Fruit fly (Drosophila melanogaster) whole organism, embryonic: ENCODE data around the gene scpr-B.

Experiments
- Atf3 ChIP-seq: fragments of 200-800 bp; sonication (Bioruptor generic); optimal IDR thresholded peaks from 3 replicates; lab custom pipeline; 2016; ENCODE audit warnings: missing biosample characterization, missing genetic modification characterization
- Blimp-1 ChIP-seq: fragments of 200-800 bp; sonication (Bioruptor generic); optimal IDR thresholded peaks from 3 replicates; lab custom pipeline; 2018; ENCODE audit warnings: missing biosample characterization, missing genetic modification characterization, mild to moderate bottlenecking, moderate library complexity, missing genetic modification reagents
- C15 ChIP-seq: fragments of 200-800 bp; sonication (Bioruptor generic); IDR thresholded peaks from 3 replicates; pipeline ENCODE4 v1.3.6; 2022; ENCODE audit warnings: missing biosample characterization, missing genetic modification characterization
- CG10147 ChIP-seq: fragments of 200-800 bp; sonication (Bioruptor generic); optimal IDR thresholded peaks from 2 replicates; lab custom pipeline; 2019; ENCODE audit warnings: missing biosample characterization, mild to moderate bottlenecking, missing genetic modification characterization, moderate library complexity
- CG10209 ChIP-seq: fragments of 200-800 bp; sonication (Bioruptor generic); optimal IDR thresholded peaks from 3 replicates; lab custom pipeline; 2017; ENCODE audit warnings: missing biosample characterization, mild to moderate bottlenecking, missing genetic modification characterization, missing genetic modification reagents
- CG11504 ChIP-seq: fragments of 200-800 bp; sonication (Bioruptor generic); optimal IDR thresholded peaks from 3 replicates; lab custom pipeline; 2019; ENCODE audit warnings: missing biosample characterization, mild to moderate bottlenecking, missing genetic modification characterization, moderate library complexity
- CG12104 ChIP-seq: fragments of 200-800 bp; sonication (Bioruptor generic); optimal IDR thresholded peaks from 3 replicates; lab custom pipeline; 2016; ENCODE audit warnings: missing biosample characterization, missing genetic modification characterization
- CG17186 ChIP-seq: fragments of 200-800 bp; sonication (Bioruptor generic); optimal IDR thresholded peaks from 3 replicates; lab custom pipeline; 2017; ENCODE audit warnings: missing biosample characterization, missing genetic modification reagents, missing genetic modification characterization
- CG17829 ChIP-seq: fragments of 200-800 bp; optimal IDR thresholded peaks from 2 replicates; lab custom pipeline; 2019; ENCODE audit warnings: missing biosample characterization, mild to moderate bottlenecking, missing genetic modification characterization, moderate library complexity
- CG18476 ChIP-seq: fragments of 200-800 bp; sonication (Bioruptor generic); optimal IDR thresholded peaks from 2 replicates; lab custom pipeline; 2016; ENCODE audit warnings: missing biosample characterization, mild to moderate bottlenecking, missing genetic modification characterization
- CG18619 ChIP-seq: fragments of 200-800 bp; sonication (Bioruptor generic); optimal IDR thresholded peaks from 3 replicates; lab custom pipeline; 2017; ENCODE audit warnings: missing biosample characterization, mild to moderate bottlenecking, missing genetic modification characterization
- CG3726 ChIP-seq: fragments of 200-800 bp; sonication (Bioruptor generic); IDR thresholded peaks from 3 replicates; pipeline ENCODE4, ENCODE4 v1.3.6; 2022; ENCODE audit warnings: missing biosample characterization, missing genetic modification characterization
- CG4360 ChIP-seq: fragments of 200-800 bp; sonication (Bioruptor generic); IDR thresholded peaks from 2 replicates; pipeline ENCODE4 v1.3.6; 2022; ENCODE audit warnings: missing biosample characterization, missing genetic modification characterization
- CG4617 ChIP-seq: fragments of 200-800 bp; sonication (Bioruptor generic); optimal IDR thresholded peaks from 3 replicates; lab custom pipeline; 2016; ENCODE audit warnings: missing biosample characterization, missing genetic modification characterization, borderline replicate concordance
- CG5245 ChIP-seq: fragments of 200-800 bp; sonication (Bioruptor generic); optimal IDR thresholded peaks from 3 replicates; lab custom pipeline; 2016; ENCODE audit warnings: missing biosample characterization, missing genetic modification characterization
- CG6175 ChIP-seq: fragments of 200-800 bp; sonication (Bioruptor generic); IDR thresholded peaks from 3 replicates; pipeline ENCODE4 v1.3.6; 2022; ENCODE audit warnings: missing biosample characterization, missing genetic modification characterization
- CG7372 ChIP-seq: fragments of 200-800 bp; sonication (Bioruptor generic); IDR thresholded peaks from 2 replicates; pipeline ENCODE4 v1.3.6; 2022; ENCODE audit warnings: missing biosample characterization, missing genetic modification characterization
- CG8281 ChIP-seq: fragments of 200-800 bp; sonication (Bioruptor generic); optimal IDR thresholded peaks from 2 replicates; lab custom pipeline; 2018; ENCODE audit warnings: missing biosample characterization, mild to moderate bottlenecking, missing genetic modification characterization, moderate library complexity
- CG9797 ChIP-seq: fragments of 200-800 bp; sonication (Bioruptor generic); optimal IDR thresholded peaks from 3 replicates; lab custom pipeline; 2018; ENCODE audit warnings: missing biosample characterization, mild to moderate bottlenecking, missing genetic modification characterization
- D19A ChIP-seq: fragments of 200-800 bp; optimal IDR thresholded peaks from 3 replicates; lab custom pipeline; 2019; ENCODE audit warnings: missing biosample characterization, mild to moderate bottlenecking, missing genetic modification characterization, moderate library complexity
- Dip3 ChIP-seq: fragments of 200-800 bp; sonication (Bioruptor generic); optimal IDR thresholded peaks from 3 replicates; lab custom pipeline; 2016; ENCODE audit warnings: missing biosample characterization, missing genetic modification characterization
- Doc3 ChIP-seq: fragments of 200-800 bp; sonication (Bioruptor generic); IDR thresholded peaks from 3 replicates; pipeline ENCODE4 v1.3.6; 2022; ENCODE audit warnings: missing biosample characterization, missing genetic modification characterization; ENCODE audit not compliant: partially characterized antibody
- Eip74EF ChIP-seq, 2 experiments: fragments of 200-800 bp in 1 of 2; fragments of >200 bp in 1 of 2; sonication (Bioruptor generic) in 1 of 2; optimal IDR thresholded peaks; 2 replicates each; lab custom pipeline; 2017 to 2019; ENCODE audit warnings: missing biosample characterization in 2 of 2, missing genetic modification characterization in 2 of 2, mild to moderate bottlenecking in 1 of 2, moderate library complexity in 1 of 2
- Hmr ChIP-seq: fragments of 200-800 bp; sonication (Bioruptor generic); optimal IDR thresholded peaks from 3 replicates; lab custom pipeline; 2017; ENCODE audit warnings: mild to moderate bottlenecking, missing biosample characterization, missing genetic modification reagents, missing genetic modification characterization
- MESR4 ChIP-seq: fragments of 200-800 bp; sonication (Bioruptor generic); optimal IDR thresholded peaks from 2 replicates; lab custom pipeline; 2018; ENCODE audit warnings: missing biosample characterization, mild to moderate bottlenecking, missing genetic modification characterization, moderate library complexity
- Med ChIP-seq: fragments of 200-800 bp; sonication (Bioruptor generic); peaks from one replicate; lab custom pipeline; 2016; ENCODE audit warnings: missing biosample characterization, missing genetic modification characterization, mild to moderate bottlenecking, inconsistent platforms, moderate library complexity
- Opbp ChIP-seq: fragments of 200-800 bp; sonication (Bioruptor generic); IDR thresholded peaks from 3 replicates; pipeline ENCODE4 v1.3.6; 2022; ENCODE audit warnings: missing biosample characterization, missing genetic modification characterization; ENCODE audit not compliant: partially characterized antibody
- Pdp1 ChIP-seq, 2 experiments: fragments of 200-800 bp; sonication (Bioruptor generic); optimal IDR thresholded peaks; 3 replicates each; lab custom pipeline; 2016; ENCODE audit warnings: missing biosample characterization in 2 of 2, missing genetic modification characterization in 2 of 2, mild to moderate bottlenecking in 1 of 2, moderate library complexity in 1 of 2
- Six4 ChIP-seq: fragments of 200-800 bp; sonication (Bioruptor generic); optimal IDR thresholded peaks from 2 replicates; lab custom pipeline; 2016; ENCODE audit warnings: missing biosample characterization, missing genetic modification characterization
- Trl ChIP-seq, 3 experiments: fragments of >200 bp in 2 of 3; fragments of 200-800 bp in 1 of 3; sonication (Bioruptor generic) in 1 of 3; optimal IDR thresholded peaks; 2 replicates in 1 of 3; 3 replicates in 2 of 3; lab custom pipeline; 2016 to 2017; ENCODE audit warnings: missing biosample characterization in 1 of 3, missing genetic modification characterization in 1 of 3
- ac ChIP-seq: fragments of 200-800 bp; sonication (Bioruptor generic); optimal IDR thresholded peaks from 3 replicates; lab custom pipeline; 2017; ENCODE audit warnings: missing biosample characterization, mild to moderate bottlenecking, missing genetic modification characterization
- bcd ChIP-seq: fragments of 200-800 bp; sonication (Bioruptor generic); optimal IDR thresholded peaks from 2 replicates; lab custom pipeline; 2017; ENCODE audit warnings: missing biosample characterization, mild to moderate bottlenecking, missing genetic modification characterization
- br ChIP-seq: fragments of >200 bp; optimal IDR thresholded peaks from 2 replicates; lab custom pipeline; 2017
- btn ChIP-seq: fragments of 200-800 bp; sonication (Bioruptor generic); optimal IDR thresholded peaks from 2 replicates; lab custom pipeline; 2016; ENCODE audit warnings: missing biosample characterization, missing genetic modification characterization
- chn ChIP-seq: fragments of 200-800 bp; sonication (Bioruptor generic); optimal IDR thresholded peaks from 2 replicates; lab custom pipeline; 2016; ENCODE audit warnings: missing biosample characterization, missing genetic modification characterization
- crp ChIP-seq, 2 experiments: fragments of 200-800 bp; sonication (Bioruptor generic); optimal IDR thresholded peaks; 2 replicates in 1 of 2; 3 replicates in 1 of 2; lab custom pipeline; 2017; ENCODE audit warnings: missing biosample characterization in 2 of 2, missing genetic modification characterization in 2 of 2, mild to moderate bottlenecking in 1 of 2, moderate library complexity in 1 of 2
- dpn ChIP-seq, 2 experiments: fragments of 200-800 bp; sonication (Bioruptor generic); optimal IDR thresholded peaks; 3 replicates each; lab custom pipeline; 2016; ENCODE audit warnings: missing biosample characterization in 2 of 2, missing genetic modification characterization in 2 of 2
- eyg ChIP-seq: fragments of 200-800 bp; sonication (Bioruptor generic); optimal IDR thresholded peaks from 3 replicates; lab custom pipeline; 2016; ENCODE audit warnings: missing biosample characterization, missing genetic modification characterization
- gce ChIP-seq: fragments of 200-800 bp; sonication (Bioruptor generic); IDR thresholded peaks from 3 replicates; pipeline ENCODE4 v1.3.6; 2022; ENCODE audit warnings: missing biosample characterization, missing genetic modification characterization
- gcm ChIP-seq: fragments of 200-800 bp; sonication (Bioruptor generic); optimal IDR thresholded peaks from 2 replicates; lab custom pipeline; 2019; ENCODE audit warnings: missing biosample characterization, mild to moderate bottlenecking, missing genetic modification characterization, moderate library complexity
- gt ChIP-seq: fragments of 200-800 bp; sonication (Bioruptor generic); IDR thresholded peaks from 2 replicates; pipeline ENCODE4 v1.3.6; 2022; ENCODE audit warnings: missing biosample characterization, missing genetic modification characterization
- jumu ChIP-seq: fragments of 200-800 bp; sonication (Bioruptor generic); optimal IDR thresholded peaks from 3 replicates; lab custom pipeline; 2016; ENCODE audit warnings: missing biosample characterization, missing genetic modification characterization
- ken ChIP-seq: fragments of 200-800 bp; sonication (Bioruptor generic); IDR thresholded peaks from 3 replicates; pipeline ENCODE4 v1.3.6; 2022; ENCODE audit warnings: missing biosample characterization, missing genetic modification characterization
- lilli ChIP-seq: fragments of 200-800 bp; sonication (Bioruptor generic); optimal IDR thresholded peaks from 3 replicates; lab custom pipeline; 2016; ENCODE audit warnings: missing biosample characterization, missing genetic modification characterization
- lmd ChIP-seq: fragments of 200-800 bp; sonication (Bioruptor generic); IDR thresholded peaks from 2 replicates; pipeline ENCODE4 v1.3.6; 2022; ENCODE audit warnings: missing biosample characterization, missing genetic modification characterization
- sens ChIP-seq: fragments of 200-800 bp; sonication (Bioruptor generic); peaks from one replicate; lab custom pipeline; 2016; ENCODE audit warnings: missing biosample characterization, missing genetic modification characterization
- sna ChIP-seq: fragments of 200-800 bp; sonication (Bioruptor generic); IDR thresholded peaks from 2 replicates; pipeline ENCODE4 v1.3.6; 2022; ENCODE audit warnings: missing biosample characterization, missing genetic modification characterization; ENCODE audit not compliant: partially characterized antibody
- tgo ChIP-seq: fragments of 200-800 bp; sonication (Bioruptor generic); IDR thresholded peaks from 3 replicates; pipeline ENCODE4 v1.3.6; 2022; ENCODE audit warnings: missing biosample characterization, missing genetic modification characterization
- tup ChIP-seq: fragments of 200-800 bp; sonication (Bioruptor generic); optimal IDR thresholded peaks from 2 replicates; lab custom pipeline; 2016; ENCODE audit warnings: missing biosample characterization, mild to moderate bottlenecking, missing genetic modification characterization, moderate library complexity
- tx ChIP-seq: fragments of 200-800 bp; sonication (Bioruptor generic); optimal IDR thresholded peaks from 2 replicates; lab custom pipeline; 2016; ENCODE audit warnings: missing biosample characterization, missing genetic modification characterization

The scpr-B gene

dm6 chr3R:11214449-11214950 lies 26.3 kb downstream of the scpr-B start, which contains the start of gene ZnT86D (continued):
- no peak for TF ChIP-seq CG9797 (GFP tag; lab: Kevin White, UChicago)
- no peak for TF ChIP-seq CG7372
- no peak for TF ChIP-seq CG6175
- no peak for TF ChIP-seq br (lab: Kevin White, UChicago)
- peak; percentile 48 to 49 for TF ChIP-seq Pdp1 (GFP tag; optimal IDR thresholded peaks at IDR 0.05; lab: Kevin White, UChicago)
- TF ChIP-seq CG17186 (GFP tag; lab: Kevin White, UChicago), result no peak
- TF ChIP-seq CG4617 (GFP tag; lab: Kevin White, UChicago), result no peak
- TF ChIP-seq CG5245 (GFP tag; lab: Kevin White, UChicago), result peak; percentile 18
- TF ChIP-seq Six4 (GFP tag; lab: Kevin White, UChicago), result no peak
- TF ChIP-seq tup, result no peak
- TF ChIP-seq Blimp-1 (GFP tag; lab: Kevin White, UChicago), result peak; percentile 43
- TF ChIP-seq CG18619 (GFP tag; lab: Kevin White, UChicago), result peak; percentile 62
- peak; percentile 79 for TF ChIP-seq CG10147
- peak in 1 of 2 experiments; percentile 20 for TF ChIP-seq crp (GFP tag; optimal IDR thresholded peaks at IDR 0.05; lab: Kevin White, UChicago)
- 0 out of 3 replicates have a peak, but pooled peaks have one; percentile 4 for TF ChIP-seq ken (GFP tag; lab: Robert Waterston, UW)
- peak; percentile 90 for TF ChIP-seq sens (GFP tag; lab: Kevin White, UChicago)
- TF ChIP-seq sna (GFP tag; lab: Robert Waterston, UW), result no peak
- peak; percentile 27 for TF ChIP-seq eyg
- TF ChIP-seq chn, result no peak
- TF ChIP-seq C15, result no peak
- peak; percentile 60 for TF ChIP-seq D19A
- no peak for TF ChIP-seq Trl (optimal IDR thresholded peaks at IDR 0.05; lab: Kevin White, UChicago)
- TF ChIP-seq Trl (GFP tag; optimal IDR thresholded peaks at IDR 0.05; lab: Kevin White, UChicago), result no peak
- peak; percentile 51 for TF ChIP-seq CG18476 (GFP tag; lab: Kevin White, UChicago)
- TF ChIP-seq lilli (GFP tag; lab: Kevin White, UChicago), result peak; percentile 63
- TF ChIP-seq CG12104 (GFP tag; lab: Kevin White, UChicago), result peak; percentile 20
- peak; percentile 72 for TF ChIP-seq CG11504
- TF ChIP-seq dpn (GFP tag; optimal IDR thresholded peaks at IDR 0.05; lab: Kevin White, UChicago), result peak; percentile 44 to 47
- TF ChIP-seq CG10209 (GFP tag; lab: Kevin White, UChicago), result peak; percentile 53
- no peak for TF ChIP-seq Opbp (GFP tag; lab: Robert Waterston, UW)
- TF ChIP-seq CG3726 (GFP tag; lab: Robert Waterston, UW), result no peak
- peak; percentile 44 for TF ChIP-seq Dip3 (GFP tag; lab: Kevin White, UChicago)
- peak; percentile 45 for TF ChIP-seq tx (GFP tag; lab: Kevin White, UChicago)
- no peak for TF ChIP-seq btn (GFP tag; lab: Kevin White, UChicago)
- peak; percentile 47 for TF ChIP-seq Hmr (GFP tag; lab: Kevin White, UChicago)
- peak; percentile 68 for TF ChIP-seq bcd (GFP tag; lab: Kevin White, UChicago)
- TF ChIP-seq CG4360 (GFP tag; lab: Robert Waterston, UW), result no peak
- TF ChIP-seq CG8281 (tag; lab: Kevin White, UChicago), result peak; percentile 33
- peak; percentile 56; the same call in 1 of the 2 replicates for TF ChIP-seq lmd (GFP tag; lab: Robert Waterston, UW)
- peak; percentile 95 for TF ChIP-seq Med (GFP tag; lab: Kevin White, UChicago)
- TF ChIP-seq tgo (GFP tag; lab: Robert Waterston, UW), result peak; percentile 23; the same call in 1 of the 3 replicates
- TF ChIP-seq jumu (GFP tag; lab: Kevin White, UChicago), result peak; percentile 53
- TF ChIP-seq Doc3 (GFP tag; lab: Robert Waterston, UW), result no peak
- no peak for TF ChIP-seq ac (GFP tag; lab: Kevin White, UChicago)
- peak; percentile 55 for TF ChIP-seq MESR4
- peak; percentile 62 for TF ChIP-seq CG17829 (tag; lab: Kevin White, UChicago)
- peak in 1 of 2 experiments; percentile 46 for TF ChIP-seq Eip74EF (GFP tag; optimal IDR thresholded peaks at IDR 0.05; lab: Kevin White, UChicago)
- peak; percentile 39 for TF ChIP-seq Atf3 (GFP tag; lab: Kevin White, UChicago)
- TF ChIP-seq gt (GFP tag; lab: Robert Waterston, UW), result no peak
- TF ChIP-seq gcm (GFP tag; lab: Kevin White, UChicago), result peak; percentile 26
- TF ChIP-seq gce (GFP tag; lab: Robert Waterston, UW), result no peak
